Worm (Caenorhabditis elegans) whole organism, L2 larva: ENCODE results near the gene T11B7.2.

Experiments used
- ama-1 ChIP-seq: fragments of 150-350 bp; optimal IDR thresholded peaks from 2 replicates; lab custom pipeline; 2018; ENCODE audit warnings: inconsistent platforms
- blmp-1 ChIP-seq: sonication (generic microtip); optimal IDR thresholded peaks from 2 replicates; lab custom pipeline; 2017; ENCODE audit warnings: missing genetic modification characterization, mild to moderate bottlenecking, missing compliant biosample characterization, antibody characterized with exemption, moderate library complexity; ENCODE audit not compliant: insufficient read depth
- ceh-82 ChIP-seq: fragments of 150-350 bp; optimal IDR thresholded peaks from 2 replicates; lab custom pipeline; 2014; ENCODE audit warnings: missing biosample characterization, missing genetic modification characterization
- lin-39 ChIP-seq: fragments of 150-350 bp; optimal IDR thresholded peaks from 2 replicates; lab custom pipeline; 2014; ENCODE audit warnings: missing biosample characterization, missing genetic modification reagents, missing genetic modification characterization
- nhr-237 ChIP-seq: fragments of 150-350 bp; optimal IDR thresholded peaks from 2 replicates; lab custom pipeline; 2014; ENCODE audit warnings: missing biosample characterization, missing genetic modification characterization
- unc-62 ChIP-seq: fragments of 150-350 bp; optimal IDR thresholded peaks from 2 replicates; lab custom pipeline; 2014; ENCODE audit warnings: missing biosample characterization, missing genetic modification reagents, missing genetic modification characterization
- zag-1 ChIP-seq: fragments of 150-350 bp; optimal IDR thresholded peaks from 2 replicates; lab custom pipeline; 2014; ENCODE audit warnings: missing biosample characterization, missing genetic modification characterization

ce11 chrIV:8866092-8866491 is 21.7 kb upstream of the T11B7.2 start:
- TF ChIP-seq ceh-82 (tag; lab: Kevin White, UChicago) (no peak), blmp-1 (tag; lab: Kevin White, UChicago) (peak; percentile 75), unc-62 (GFP tag; lab: Kevin White, UChicago) (no peak), nhr-237 (no peak), lin-39 (no peak), ama-1 (lab: Kevin White, UChicago) (peak; percentile 35), zag-1 (tag; lab: Kevin White, UChicago) (no peak)
